Fruit fly (Drosophila melanogaster): ENCODE results near the gene RpS19a.

RpS19a gene

dm6 chrX:16655724-16656235 lies 18.1 kb downstream of the RpS19a start (continued):
- TF ChIP-seq TFAM (GFP tag; optimal IDR thresholded peaks at IDR 0.05) (no peak), CG15479 (GFP tag; optimal IDR thresholded peaks at IDR 0.05) (peak; percentile 5), ac (GFP tag; optimal IDR thresholded peaks at IDR 0.05) (no peak), chinmo (GFP tag; IDR thresholded peaks at IDR 0.05; ENCODE audit: partially characterized antibody) (peak; percentile 85; the same call in 2 of the 4 replicates), Nf-YC (tag; optimal IDR thresholded peaks at IDR 0.05) (peak; percentile 73), Vsx1 (GFP tag; optimal IDR thresholded peaks at IDR 0.05) (peak; percentile 61), HLHmδ (GFP tag; optimal IDR thresholded peaks at IDR 0.05) (peak; percentile 17), tll (GFP tag; optimal IDR thresholded peaks at IDR 0.05) (peak in 1 of 2 experiments; percentile 61), Elba2 (GFP tag; optimal IDR thresholded peaks at IDR 0.05) (peak; percentile 97), gsb-n (tag; optimal IDR thresholded peaks at IDR 0.05) (peak; percentile 35), slou (GFP tag; optimal IDR thresholded peaks at IDR 0.05) (no peak), ems (GFP tag; optimal IDR thresholded peaks at IDR 0.05) (no peak), h (optimal IDR thresholded peaks at IDR 0.05) (no peak), gcm2 (GFP tag; optimal IDR thresholded peaks at IDR 0.05) (no peak), CG15011 (GFP tag; optimal IDR thresholded peaks at IDR 0.05) (no peak), CG7745 (tag; optimal IDR thresholded peaks at IDR 0.05) (peak; percentile 72), CG15269 (tag; optimal IDR thresholded peaks at IDR 0.05) (peak; percentile 36), CG34376 (GFP tag; optimal IDR thresholded peaks at IDR 0.05) (peak; percentile 83), CG8924 (tag; optimal IDR thresholded peaks at IDR 0.05) (peak; percentile 25), Rfx (GFP tag; IDR thresholded peaks at IDR 0.05) (peak; percentile 21; the same call in 1 of the 2 replicates), Max (GFP tag; optimal IDR thresholded peaks at IDR 0.05) (peak; percentile 7), CG12659 (GFP tag; optimal IDR thresholded peaks at IDR 0.05) (no peak), gsb (GFP tag; IDR thresholded peaks at IDR 0.05) (no peak), row (GFP tag; IDR thresholded peaks at IDR 0.05) (0 out of 3 replicates have a peak, but pooled peaks have one; percentile 19), so (GFP tag; IDR thresholded peaks at IDR 0.05) (peak; percentile 72; the same call in 2 of the 3 replicates), Meics (GFP tag; optimal IDR thresholded peaks at IDR 0.05) (peak; percentile 6), CG11695 (GFP tag; IDR thresholded peaks at IDR 0.05) (no peak), CG13775 (GFP tag; optimal IDR thresholded peaks at IDR 0.05) (no peak), Sox102F (GFP tag; optimal IDR thresholded peaks at IDR 0.05) (no peak), Oli (tag; optimal IDR thresholded peaks at IDR 0.05) (no peak), Opbp (GFP tag; IDR thresholded peaks at IDR 0.05; ENCODE audit: partially characterized antibody) (no peak), CG15514 (GFP tag; optimal IDR thresholded peaks at IDR 0.05) (peak; percentile 20), Dll (GFP tag; IDR thresholded peaks at IDR 0.05; ENCODE audit: partially characterized antibody) (0 out of 4 replicates have a peak, but pooled peaks have one; percentile 13), H2.0 (GFP tag; IDR thresholded peaks at IDR 0.05) (no peak), ci (GFP tag; IDR thresholded peaks at IDR 0.05) (no peak), CHES-1-like (GFP tag; optimal IDR thresholded peaks at IDR 0.05) (peak; percentile 34), sr (GFP tag; IDR thresholded peaks at IDR 0.05) (no peak), pros (GFP tag; optimal IDR thresholded peaks at IDR 0.05) (peak; percentile 52), CG12299 (tag; optimal IDR thresholded peaks at IDR 0.05) (peak; percentile 59), CG2199 (GFP tag; IDR thresholded peaks at IDR 0.05) (peak; percentile 57; the same call in 2 of the 3 replicates), zfh1 (GFP tag; IDR thresholded peaks at IDR 0.05) (no peak), CG7786 (GFP tag; optimal IDR thresholded peaks at IDR 0.05) (no peak), CG1647 (GFP tag; optimal IDR thresholded peaks at IDR 0.05) (no peak), oc (tag; optimal IDR thresholded peaks at IDR 0.05) (peak; percentile 41), gro (GFP tag; optimal IDR thresholded peaks at IDR 0.05) (peak; percentile 34), chn (GFP tag; optimal IDR thresholded peaks at IDR 0.05) (no peak), ara (GFP tag; IDR thresholded peaks at IDR 0.05) (0 out of 2 replicates have a peak, but pooled peaks have one; percentile 38), zen (tag; optimal IDR thresholded peaks at IDR 0.05) (peak; percentile 29), Bgb (GFP tag; IDR thresholded peaks at IDR 0.05; ENCODE audit: partially characterized antibody) (no peak), toy (GFP tag; IDR thresholded peaks at IDR 0.05) (no peak)
